Worm (Caenorhabditis elegans) whole organism, midembryonic: ENCODE data around the gene atfs-1.
"Not testable (repeated sequence)": the region's sequence is repeated elsewhere in the genome, so short reads cannot be mapped to it uniquely, and the experiment has no call there.

Source experiments
- cog-1 ChIP-seq: sonication (generic microtip); optimal IDR thresholded peaks from 2 replicates; lab custom pipeline; 2016; ENCODE audit warnings: missing genetic modification characterization, missing compliant biosample characterization
- klf-2 ChIP-seq: fragments of 200-800 bp; sonication (Bioruptor generic); conservative IDR thresholded peaks from 2 replicates; pipeline ENCODE4 v1.3.6; 2022; ENCODE audit warnings: missing genetic modification reagents, missing genetic modification characterization, missing compliant biosample characterization
- ztf-23 ChIP-seq: fragments of 200-800 bp; sonication (Bioruptor generic); IDR thresholded peaks from 2 replicates; pipeline ENCODE4 v1.3.6; 2022; ENCODE audit warnings: missing genetic modification reagents, missing genetic modification characterization, missing compliant biosample characterization

DNA sequence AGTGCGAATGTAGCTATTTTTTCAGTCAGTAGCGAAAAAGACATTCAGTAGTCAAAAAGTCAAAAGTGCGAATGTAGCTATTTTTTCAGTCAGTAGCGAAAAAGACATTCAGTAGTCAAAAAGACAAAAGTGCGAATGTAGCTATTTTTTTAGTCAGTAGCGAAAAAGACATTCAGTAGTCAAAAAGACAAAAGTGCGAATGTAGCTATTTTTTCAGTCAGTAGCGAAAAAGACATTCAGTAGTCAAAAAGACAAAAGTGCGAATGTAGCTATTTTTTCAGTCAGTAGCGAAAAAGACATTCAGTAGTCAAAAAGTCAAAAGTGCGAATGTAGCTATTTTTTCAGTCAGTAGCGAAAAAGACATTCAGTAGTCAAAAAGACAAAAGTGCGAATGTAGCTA, 11.8 kb downstream of the atfs-1 start, which contains the start of gene T16A9.3:
- TF ChIP-seq cog-1; ztf-23 (GFP tag; lab: Robert Waterston, UW); klf-2 (GFP tag; lab: Robert Waterston, UW): not testable (repeated sequence)
